Fruit fly (Drosophila melanogaster) whole organism, embryonic: ENCODE results near the gene CG32713.

Experiments
- Blimp-1 ChIP-seq: fragments of 200-800 bp; sonication (Bioruptor generic); optimal IDR thresholded peaks from 3 replicates; lab custom pipeline; 2018; ENCODE audit warnings: missing biosample characterization, missing genetic modification characterization, mild to moderate bottlenecking, moderate library complexity, missing genetic modification reagents
- CG11504 ChIP-seq: fragments of 200-800 bp; sonication (Bioruptor generic); optimal IDR thresholded peaks from 3 replicates; lab custom pipeline; 2019; ENCODE audit warnings: missing biosample characterization, mild to moderate bottlenecking, missing genetic modification characterization, moderate library complexity
- CG12071 ChIP-seq: fragments of 200-800 bp; sonication (Bioruptor generic); optimal IDR thresholded peaks from 3 replicates; lab custom pipeline; 2018; ENCODE audit warnings: missing biosample characterization, mild to moderate bottlenecking, missing genetic modification characterization
- CG1233 ChIP-seq: fragments of 200-800 bp; sonication (Bioruptor generic); optimal IDR thresholded peaks from 4 replicates; lab custom pipeline; 2018; ENCODE audit warnings: missing biosample characterization, mild to moderate bottlenecking, missing genetic modification characterization
- CG12391 ChIP-seq: fragments of 200-800 bp; sonication (Bioruptor generic); optimal IDR thresholded peaks from 3 replicates; lab custom pipeline; 2018; ENCODE audit warnings: missing biosample characterization, mild to moderate bottlenecking, missing genetic modification characterization, moderate library complexity
- CG12659 ChIP-seq: fragments of 200-800 bp; sonication (Bioruptor generic); optimal IDR thresholded peaks from 3 replicates; lab custom pipeline; 2017; ENCODE audit warnings: mild to moderate bottlenecking, missing biosample characterization, missing genetic modification reagents, missing genetic modification characterization
- CG13775 ChIP-seq: fragments of 200-800 bp; sonication (Bioruptor generic); optimal IDR thresholded peaks from 3 replicates; lab custom pipeline; 2017; ENCODE audit warnings: missing biosample characterization, mild to moderate bottlenecking, missing genetic modification characterization
- CG14710 ChIP-seq: fragments of 200-800 bp; sonication (Bioruptor generic); optimal IDR thresholded peaks from 3 replicates; lab custom pipeline; 2019; ENCODE audit warnings: missing biosample characterization, mild to moderate bottlenecking, missing genetic modification characterization, moderate library complexity
- CG14965 ChIP-seq: fragments of 200-800 bp; sonication (Bioruptor generic); optimal IDR thresholded peaks from 2 replicates; lab custom pipeline; 2016; ENCODE audit warnings: missing biosample characterization, missing genetic modification characterization, borderline replicate concordance
- CG15479 ChIP-seq: fragments of 200-800 bp; sonication (Bioruptor generic); optimal IDR thresholded peaks from 3 replicates; lab custom pipeline; 2019; ENCODE audit warnings: missing biosample characterization, mild to moderate bottlenecking, missing genetic modification characterization, moderate library complexity
- CG17186 ChIP-seq: fragments of 200-800 bp; sonication (Bioruptor generic); optimal IDR thresholded peaks from 3 replicates; lab custom pipeline; 2017; ENCODE audit warnings: missing biosample characterization, missing genetic modification reagents, missing genetic modification characterization
- CG17328 ChIP-seq: fragments of 200-800 bp; sonication (Bioruptor generic); IDR thresholded peaks from 2 replicates; pipeline ENCODE4 v1.3.6; 2022; ENCODE audit warnings: missing biosample characterization, missing genetic modification characterization
- CG17568 ChIP-seq: fragments of 200-800 bp; sonication (Bioruptor generic); optimal IDR thresholded peaks from 2 replicates; lab custom pipeline; 2018; ENCODE audit warnings: missing biosample characterization, mild to moderate bottlenecking, missing genetic modification characterization, moderate library complexity
- CG18011 ChIP-seq: fragments of 200-800 bp; sonication (Bioruptor generic); optimal IDR thresholded peaks from 2 replicates; lab custom pipeline; 2017; ENCODE audit warnings: missing biosample characterization, missing genetic modification characterization, mild to moderate bottlenecking, moderate library complexity, missing genotype
- CG2712 ChIP-seq: fragments of 200-800 bp; optimal IDR thresholded peaks from 3 replicates; lab custom pipeline; 2019; ENCODE audit warnings: missing biosample characterization, mild to moderate bottlenecking, missing genetic modification characterization, moderate library complexity
- CG3847 ChIP-seq: fragments of 200-800 bp; sonication (Bioruptor generic); IDR thresholded peaks from 2 replicates; pipeline ENCODE4 v1.3.6; 2022; ENCODE audit warnings: missing biosample characterization, missing genetic modification characterization
- CG4360 ChIP-seq: fragments of 200-800 bp; sonication (Bioruptor generic); IDR thresholded peaks from 2 replicates; pipeline ENCODE4 v1.3.6; 2022; ENCODE audit warnings: missing biosample characterization, missing genetic modification characterization
- CG5180 ChIP-seq: fragments of 200-800 bp; sonication (Bioruptor generic); optimal IDR thresholded peaks from 3 replicates; lab custom pipeline; 2017; ENCODE audit warnings: missing biosample characterization, missing genetic modification characterization, mild to moderate bottlenecking, moderate library complexity, missing genetic modification reagents
- CG6791 ChIP-seq: fragments of 200-800 bp; sonication (Bioruptor generic); IDR thresholded peaks from 3 replicates; pipeline ENCODE4 v1.3.6; 2022; ENCODE audit warnings: missing biosample characterization, missing genetic modification characterization; ENCODE audit not compliant: partially characterized antibody
- CG7786 ChIP-seq: fragments of 200-800 bp; sonication (Bioruptor generic); optimal IDR thresholded peaks from 2 replicates; lab custom pipeline; 2016; ENCODE audit warnings: missing biosample characterization, missing genetic modification characterization
- Dip2 ChIP-seq: fragments of 200-800 bp; sonication (Bioruptor generic); IDR thresholded peaks from 2 replicates; pipeline ENCODE4 v1.3.6; 2022; ENCODE audit warnings: missing biosample characterization, missing genetic modification characterization
- HLHmδ ChIP-seq: fragments of 200-800 bp; sonication (Bioruptor generic); optimal IDR thresholded peaks from 2 replicates; lab custom pipeline; 2018; ENCODE audit warnings: missing biosample characterization, mild to moderate bottlenecking, missing genetic modification characterization, moderate library complexity
- Lpt ChIP-seq: fragments of >200 bp; optimal IDR thresholded peaks from 2 replicates; lab custom pipeline; 2018; ENCODE audit warnings: missing biosample characterization, missing genetic modification characterization
- Max ChIP-seq: fragments of 200-800 bp; sonication (Bioruptor generic); optimal IDR thresholded peaks from 2 replicates; lab custom pipeline; 2016; ENCODE audit warnings: missing biosample characterization, mild to moderate bottlenecking, missing genetic modification characterization
- Pdp1 ChIP-seq, 2 experiments: fragments of 200-800 bp; sonication (Bioruptor generic); optimal IDR thresholded peaks; 3 replicates each; lab custom pipeline; 2016; ENCODE audit warnings: missing biosample characterization in 2 of 2, missing genetic modification characterization in 2 of 2, mild to moderate bottlenecking in 1 of 2, moderate library complexity in 1 of 2
- Side ChIP-seq: fragments of 200-800 bp; sonication (Bioruptor generic); optimal IDR thresholded peaks from 2 replicates; lab custom pipeline; 2016; ENCODE audit warnings: missing biosample characterization, missing genetic modification characterization
- Trl ChIP-seq, 3 experiments: fragments of >200 bp in 2 of 3; fragments of 200-800 bp in 1 of 3; sonication (Bioruptor generic) in 1 of 3; optimal IDR thresholded peaks; 2 replicates in 1 of 3; 3 replicates in 2 of 3; lab custom pipeline; 2016 to 2017; ENCODE audit warnings: missing biosample characterization in 1 of 3, missing genetic modification characterization in 1 of 3
- bab2 ChIP-seq: fragments of 200-800 bp; sonication (Bioruptor generic); optimal IDR thresholded peaks from 2 replicates; lab custom pipeline; 2016; ENCODE audit warnings: missing biosample characterization, missing genetic modification characterization
- chm ChIP-seq: fragments of 200-800 bp; sonication (Bioruptor generic); IDR thresholded peaks from 2 replicates; pipeline ENCODE4 v1.3.6; 2022; ENCODE audit warnings: missing biosample characterization, missing genetic modification characterization
- crol ChIP-seq: fragments of 200-800 bp; sonication (Bioruptor generic); IDR thresholded peaks from 2 replicates; pipeline ENCODE4 v1.3.6; 2022; ENCODE audit warnings: missing biosample characterization, missing genetic modification characterization
- da ChIP-seq: fragments of 200-800 bp; sonication (Bioruptor generic); optimal IDR thresholded peaks from 2 replicates; lab custom pipeline; 2016; ENCODE audit warnings: missing biosample characterization, missing genetic modification characterization
- dpn ChIP-seq, 2 experiments: fragments of 200-800 bp; sonication (Bioruptor generic); optimal IDR thresholded peaks; 3 replicates each; lab custom pipeline; 2016; ENCODE audit warnings: missing biosample characterization in 2 of 2, missing genetic modification characterization in 2 of 2
- gem ChIP-seq: fragments of 200-800 bp; sonication (Bioruptor generic); optimal IDR thresholded peaks from 2 replicates; lab custom pipeline; 2019; ENCODE audit warnings: missing biosample characterization, mild to moderate bottlenecking, missing genetic modification characterization, moderate library complexity
- gfzf ChIP-seq: fragments of 200-800 bp; sonication (Bioruptor generic); optimal IDR thresholded peaks from 2 replicates; lab custom pipeline; 2016; ENCODE audit warnings: missing biosample characterization, mild to moderate bottlenecking, missing genetic modification characterization, moderate library complexity
- kah ChIP-seq: fragments of 200-800 bp; sonication (Bioruptor generic); optimal IDR thresholded peaks from 2 replicates; lab custom pipeline; 2018; ENCODE audit warnings: missing biosample characterization, mild to moderate bottlenecking, missing genetic modification characterization
- kni ChIP-seq: fragments of 200-800 bp; sonication (Bioruptor generic); optimal IDR thresholded peaks from 3 replicates; lab custom pipeline; 2017; ENCODE audit warnings: mild to moderate bottlenecking, missing biosample characterization, missing genetic modification reagents, missing genetic modification characterization
- lilli ChIP-seq: fragments of 200-800 bp; sonication (Bioruptor generic); optimal IDR thresholded peaks from 3 replicates; lab custom pipeline; 2016; ENCODE audit warnings: missing biosample characterization, missing genetic modification characterization
- mam ChIP-seq: fragments of 200-800 bp; sonication (Bioruptor generic); optimal IDR thresholded peaks from 3 replicates; lab custom pipeline; 2016; ENCODE audit warnings: missing biosample characterization, missing genetic modification characterization
- nom ChIP-seq: fragments of 200-800 bp; sonication (Bioruptor generic); optimal IDR thresholded peaks from 2 replicates; lab custom pipeline; 2017; ENCODE audit warnings: missing biosample characterization, missing genetic modification characterization, mild to moderate bottlenecking, moderate library complexity, missing genetic modification reagents
- p53 ChIP-seq: fragments of 200-800 bp; sonication (Bioruptor generic); optimal IDR thresholded peaks from 2 replicates; lab custom pipeline; 2016; ENCODE audit warnings: missing biosample characterization, missing genetic modification characterization
- pfk ChIP-seq: fragments of 200-800 bp; sonication (Bioruptor generic); optimal IDR thresholded peaks from 2 replicates; lab custom pipeline; 2018; ENCODE audit warnings: missing biosample characterization, mild to moderate bottlenecking, missing genetic modification characterization, moderate library complexity
- pnt ChIP-seq: fragments of 200-800 bp; sonication (Bioruptor generic); optimal IDR thresholded peaks from 3 replicates; lab custom pipeline; 2016; ENCODE audit warnings: missing biosample characterization, missing genetic modification characterization
- pzg ChIP-seq: fragments of 200-800 bp; sonication (Bioruptor generic); optimal IDR thresholded peaks from 3 replicates; lab custom pipeline; 2018; ENCODE audit warnings: missing biosample characterization, mild to moderate bottlenecking, missing genetic modification characterization, moderate library complexity
- schlank ChIP-seq: fragments of 200-800 bp; sonication (Bioruptor generic); optimal IDR thresholded peaks from 2 replicates; lab custom pipeline; 2018; ENCODE audit warnings: missing biosample characterization, mild to moderate bottlenecking, missing genetic modification characterization
- sd ChIP-seq: fragments of 200-800 bp; sonication (Bioruptor generic); optimal IDR thresholded peaks from 3 replicates; lab custom pipeline; 2018; ENCODE audit warnings: missing biosample characterization, mild to moderate bottlenecking, missing genetic modification characterization, moderate library complexity
- shn ChIP-seq: fragments of 200-800 bp; sonication (Bioruptor generic); optimal IDR thresholded peaks from 3 replicates; lab custom pipeline; 2016; ENCODE audit warnings: missing biosample characterization, missing genetic modification characterization
- stwl ChIP-seq: fragments of 200-800 bp; sonication (Bioruptor generic); optimal IDR thresholded peaks from 3 replicates; lab custom pipeline; 2018; ENCODE audit warnings: missing biosample characterization, mild to moderate bottlenecking, missing genetic modification characterization, moderate library complexity
- twi ChIP-seq: fragments of 200-800 bp; optimal IDR thresholded peaks from 2 replicates; lab custom pipeline; 2019; ENCODE audit warnings: missing biosample characterization, mild to moderate bottlenecking, missing genetic modification characterization, moderate library complexity
- zfh1 ChIP-seq: fragments of 200-800 bp; sonication (Bioruptor generic); IDR thresholded peaks from 3 replicates; pipeline ENCODE4 v1.3.6; 2022; ENCODE audit warnings: missing biosample characterization, missing genetic modification characterization

Gene CG32713

DNA sequence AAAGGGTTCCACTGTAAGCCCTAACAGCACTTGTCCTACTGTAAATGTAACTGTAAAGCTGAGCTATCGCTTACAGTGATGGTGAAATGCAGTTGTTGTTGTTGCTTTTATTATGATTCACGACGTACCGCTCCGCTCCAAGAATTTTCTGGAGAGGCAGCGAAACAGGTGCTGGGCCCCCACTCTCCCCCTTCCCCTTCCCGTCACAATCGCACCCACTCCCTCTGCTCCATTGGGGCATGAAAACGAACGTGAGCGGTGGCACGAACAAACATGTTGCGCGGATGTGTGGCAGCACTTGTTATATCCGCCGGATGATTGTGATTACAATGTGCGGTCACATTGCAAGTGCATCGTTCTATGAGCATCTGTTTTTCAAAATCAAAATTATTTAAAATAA is 37.9 kb downstream of the CG32713 start:
- TF ChIP-seq CG14710 (tag; lab: Kevin White, UChicago) (peak; percentile 43), gfzf (GFP tag; lab: Kevin White, UChicago) (peak; percentile 28), schlank (tag; lab: Kevin White, UChicago) (no peak), nom (GFP tag; lab: Kevin White, UChicago) (peak; percentile 52), CG1233 (GFP tag; lab: Kevin White, UChicago) (no peak), crol (GFP tag; lab: Robert Waterston, UW) (peak; percentile 84), dpn (GFP tag; optimal IDR thresholded peaks at IDR 0.05; lab: Kevin White, UChicago) (no peak), Blimp-1 (GFP tag; lab: Kevin White, UChicago) (peak; percentile 45), CG17328 (GFP tag; lab: Robert Waterston, UW) (no peak), kni (peak; percentile 75), CG12391 (tag; lab: Kevin White, UChicago) (no peak), Trl (optimal IDR thresholded peaks at IDR 0.05; lab: Kevin White, UChicago) (peak in 1 of 2 experiments; percentile 8), Trl (GFP tag; optimal IDR thresholded peaks at IDR 0.05; lab: Kevin White, UChicago) (no peak), CG7786 (GFP tag; lab: Kevin White, UChicago) (no peak), pzg (GFP tag; lab: Kevin White, UChicago) (no peak), CG3847 (no peak), stwl (tag; lab: Kevin White, UChicago) (peak; percentile 51), CG2712 (tag; lab: Kevin White, UChicago) (no peak), da (GFP tag; lab: Kevin White, UChicago) (no peak), CG13775 (GFP tag; lab: Kevin White, UChicago) (peak; percentile 58), pfk (GFP tag; lab: Kevin White, UChicago) (peak; percentile 4), CG5180 (GFP tag; lab: Kevin White, UChicago) (peak; percentile 66), CG18011 (GFP tag; lab: Kevin White, UChicago) (no peak), chm (GFP tag; lab: Robert Waterston, UW) (0 out of 2 replicates have a peak, but pooled peaks have one; percentile 10), CG17568 (GFP tag; lab: Kevin White, UChicago) (no peak), CG15479 (GFP tag; lab: Kevin White, UChicago) (peak; percentile 14), kah (GFP tag; lab: Kevin White, UChicago) (peak; percentile 4), Max (GFP tag; lab: Kevin White, UChicago) (no peak), twi (tag; lab: Kevin White, UChicago) (peak; percentile 44), sd (tag; lab: Kevin White, UChicago) (peak; percentile 25), HLHmδ (GFP tag; lab: Kevin White, UChicago) (peak; percentile 72), CG6791 (GFP tag; lab: Robert Waterston, UW) (peak; percentile 15; the same call in 1 of the 3 replicates), Lpt (GFP tag; lab: Kevin White, UChicago) (no peak), p53 (GFP tag; lab: Kevin White, UChicago) (peak; percentile 84), CG4360 (GFP tag; lab: Robert Waterston, UW) (peak; percentile 71)

DNA sequence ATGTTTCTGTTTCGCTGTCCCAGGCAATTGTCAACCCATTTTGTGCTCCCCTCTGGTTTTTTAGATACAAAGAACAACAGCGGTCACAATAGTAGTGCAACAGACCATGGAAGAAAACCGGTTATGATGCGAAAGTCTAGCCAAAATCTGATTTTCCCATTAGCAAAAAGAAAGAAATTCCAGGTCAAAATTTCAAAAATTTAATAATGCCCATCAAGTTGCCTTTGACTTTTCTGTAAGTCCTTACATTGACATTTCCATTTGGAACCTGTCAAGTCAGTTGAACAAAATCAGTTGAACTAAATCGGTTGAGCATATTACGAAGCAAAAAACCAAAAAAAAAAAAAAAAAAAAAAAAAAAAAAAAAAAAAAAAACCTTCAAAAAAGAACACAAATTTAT is 40.5 kb downstream of the CG32713 start:
- no peak for TF ChIP-seq CG12659
- no peak for TF ChIP-seq Dip2
- no peak for TF ChIP-seq CG14965 (GFP tag; lab: Kevin White, UChicago)
- TF ChIP-seq CG11504 (tag; lab: Kevin White, UChicago), result peak; percentile 44
- no peak for TF ChIP-seq CG17186 (GFP tag; lab: Kevin White, UChicago)
- peak; percentile 30 for TF ChIP-seq pnt (GFP tag; lab: Kevin White, UChicago)
- peak; percentile 32 for TF ChIP-seq bab2
- TF ChIP-seq lilli (GFP tag; lab: Kevin White, UChicago), result peak; percentile 13
- TF ChIP-seq zfh1, result 0 out of 3 replicates have a peak, but pooled peaks have one; percentile 30
- TF ChIP-seq Pdp1 (GFP tag; optimal IDR thresholded peaks at IDR 0.05; lab: Kevin White, UChicago), result peak; percentile 21 to 48
- no peak for TF ChIP-seq Max (GFP tag; lab: Kevin White, UChicago)
- TF ChIP-seq shn (GFP tag; lab: Kevin White, UChicago), result no peak
- peak; percentile 34 for TF ChIP-seq Side (GFP tag; lab: Kevin White, UChicago)
- TF ChIP-seq mam (GFP tag; lab: Kevin White, UChicago), result peak; percentile 11
- TF ChIP-seq gem (tag; lab: Kevin White, UChicago), result peak; percentile 34
- no peak for TF ChIP-seq CG12071 (GFP tag; lab: Kevin White, UChicago)
